Worm (Caenorhabditis elegans) whole organism, mixed stage, embryonic: Measurements from ENCODE around the gene sec-5.

Experiments
- M03D4.4 ChIP-seq: sonication (generic microtip); optimal IDR thresholded peaks from 2 replicates; lab custom pipeline; 2017; ENCODE audit warnings: mild to moderate bottlenecking, missing genetic modification characterization, missing compliant biosample characterization
- blmp-1 ChIP-seq: fragments of 150-350 bp; optimal IDR thresholded peaks from 2 replicates; lab custom pipeline; 2014; ENCODE audit warnings: missing biosample characterization, missing genetic modification characterization
- ceh-39 ChIP-seq: fragments of 150-350 bp; optimal IDR thresholded peaks from 2 replicates; lab custom pipeline; 2014; ENCODE audit warnings: missing biosample characterization, missing genetic modification characterization
- ceh-43 ChIP-seq: fragments of 200-800 bp; sonication (Bioruptor generic); optimal IDR thresholded peaks from 2 replicates; lab custom pipeline; 2018; ENCODE audit warnings: mild to moderate bottlenecking, missing genetic modification characterization, moderate library complexity, missing compliant biosample characterization
- ceh-83 ChIP-seq: fragments of 200-800 bp; sonication (Bioruptor generic); optimal IDR thresholded peaks from 2 replicates; lab custom pipeline; 2018; ENCODE audit warnings: mild to moderate bottlenecking, missing genetic modification characterization, missing compliant biosample characterization
- ces-1 ChIP-seq: fragments of 150-350 bp; optimal IDR thresholded peaks from 2 replicates; lab custom pipeline; 2014; ENCODE audit warnings: missing biosample characterization, missing genetic modification reagents, missing genetic modification characterization
- cnd-1 ChIP-seq: fragments of 200-800 bp; sonication (Bioruptor generic); optimal IDR thresholded peaks from 2 replicates; lab custom pipeline; 2018; ENCODE audit warnings: mild to moderate bottlenecking, missing genetic modification characterization, missing compliant biosample characterization
- drap-1 ChIP-seq: fragments of 200-800 bp; sonication (Bioruptor generic); optimal IDR thresholded peaks from 3 replicates; lab custom pipeline; 2018; ENCODE audit warnings: mild to moderate bottlenecking, missing genetic modification characterization, missing compliant biosample characterization
- elt-1 ChIP-seq: sonication (generic microtip); optimal IDR thresholded peaks from 2 replicates; lab custom pipeline; 2017; ENCODE audit warnings: missing genetic modification characterization, mild to moderate bottlenecking, missing compliant biosample characterization, antibody characterized with exemption, moderate library complexity, borderline replicate concordance; ENCODE audit not compliant: insufficient read depth
- elt-3 ChIP-seq: fragments of 150-350 bp; optimal IDR thresholded peaks from 2 replicates; lab custom pipeline; 2014; ENCODE audit warnings: missing biosample characterization, missing genetic modification characterization
- flh-1 ChIP-seq: fragments of 200-800 bp; sonication (Bioruptor generic); optimal IDR thresholded peaks from 2 replicates; lab custom pipeline; 2018; ENCODE audit warnings: mild to moderate bottlenecking, missing genetic modification characterization, moderate library complexity, missing compliant biosample characterization
- ham-2 ChIP-seq: fragments of 200-800 bp; sonication (Bioruptor generic); optimal IDR thresholded peaks from 2 replicates; lab custom pipeline; 2018; ENCODE audit warnings: mild to moderate bottlenecking, missing genetic modification characterization, missing compliant biosample characterization
- hlh-1 ChIP-seq: fragments of 150-350 bp; optimal IDR thresholded peaks from 2 replicates; lab custom pipeline; 2014; ENCODE audit warnings: missing biosample characterization, missing genetic modification reagents, missing genetic modification characterization
- lin-13 ChIP-seq: fragments of 150-350 bp; optimal IDR thresholded peaks from 2 replicates; lab custom pipeline; 2014; ENCODE audit warnings: missing biosample characterization, missing genetic modification characterization
- lin-32 ChIP-seq: fragments of 200-800 bp; sonication (Bioruptor generic); optimal IDR thresholded peaks from 2 replicates; lab custom pipeline; 2018; ENCODE audit warnings: mild to moderate bottlenecking, missing genetic modification characterization, missing compliant biosample characterization
- lsy-2 ChIP-seq: fragments of 150-350 bp; optimal IDR thresholded peaks from 2 replicates; lab custom pipeline; 2014; ENCODE audit warnings: missing biosample characterization, missing genetic modification characterization
- mab-5 ChIP-seq: fragments of 150-350 bp; optimal IDR thresholded peaks from 2 replicates; lab custom pipeline; 2014; ENCODE audit warnings: missing biosample characterization, missing genetic modification characterization
- mep-1 ChIP-seq: fragments of 150-350 bp; optimal IDR thresholded peaks from 2 replicates; lab custom pipeline; 2017; ENCODE audit warnings: missing biosample characterization, missing genetic modification reagents, missing genetic modification characterization, inconsistent platforms
- mls-2 ChIP-seq: sonication (generic microtip); optimal IDR thresholded peaks from 2 replicates; lab custom pipeline; 2016; ENCODE audit warnings: mild to moderate bottlenecking, missing genetic modification characterization, moderate library complexity, missing compliant biosample characterization
- nhr-2 ChIP-seq: fragments of 150-350 bp; optimal IDR thresholded peaks from 2 replicates; lab custom pipeline; 2014; ENCODE audit warnings: missing biosample characterization, missing genetic modification characterization
- nhr-237 ChIP-seq: fragments of 150-350 bp; optimal IDR thresholded peaks from 2 replicates; lab custom pipeline; 2014; ENCODE audit warnings: missing biosample characterization, missing genetic modification characterization
- nhr-76 ChIP-seq: sonication (generic microtip); optimal IDR thresholded peaks from 2 replicates; lab custom pipeline; 2017; ENCODE audit warnings: missing biosample characterization, missing genetic modification characterization
- pha-4 ChIP-seq: fragments of 150-350 bp; optimal IDR thresholded peaks from 2 replicates; lab custom pipeline; 2018; ENCODE audit warnings: missing biosample characterization, missing genetic modification reagents, missing genetic modification characterization
- sem-2 ChIP-seq: fragments of 200-800 bp; sonication (Bioruptor generic); optimal IDR thresholded peaks from 2 replicates; lab custom pipeline; 2018; ENCODE audit warnings: mild to moderate bottlenecking, missing genetic modification characterization, missing compliant biosample characterization
- snpc-4 ChIP-seq: fragments of 150-350 bp; optimal IDR thresholded peaks from 2 replicates; lab custom pipeline; 2014; ENCODE audit warnings: missing biosample characterization, missing genetic modification characterization
- sptf-1 ChIP-seq: sonication (generic microtip); optimal IDR thresholded peaks from 2 replicates; lab custom pipeline; 2017; ENCODE audit warnings: mild to moderate bottlenecking, missing genetic modification characterization, moderate library complexity, missing compliant biosample characterization
- tbx-8 ChIP-seq: fragments of 200-800 bp; sonication (Bioruptor generic); optimal IDR thresholded peaks from 2 replicates; lab custom pipeline; 2018; ENCODE audit warnings: mild to moderate bottlenecking, missing genetic modification characterization, moderate library complexity, missing compliant biosample characterization
- unc-120 ChIP-seq: sonication (generic microtip); optimal IDR thresholded peaks from 2 replicates; lab custom pipeline; 2017; ENCODE audit warnings: missing genetic modification characterization, missing compliant biosample characterization; ENCODE audit not compliant: poor library complexity, severe bottlenecking
- unc-62 ChIP-seq: fragments of 150-350 bp; optimal IDR thresholded peaks from 2 replicates; lab custom pipeline; 2014; ENCODE audit warnings: missing biosample characterization, missing genetic modification reagents, missing genetic modification characterization
- zip-8 ChIP-seq: fragments of 150-350 bp; optimal IDR thresholded peaks from 2 replicates; lab custom pipeline; 2014; ENCODE audit warnings: missing biosample characterization, missing genetic modification characterization
- ztf-11 ChIP-seq: fragments of 150-350 bp; optimal IDR thresholded peaks from 2 replicates; lab custom pipeline; 2014; ENCODE audit warnings: missing biosample characterization, missing genetic modification characterization

The sec-5 gene

DNA sequence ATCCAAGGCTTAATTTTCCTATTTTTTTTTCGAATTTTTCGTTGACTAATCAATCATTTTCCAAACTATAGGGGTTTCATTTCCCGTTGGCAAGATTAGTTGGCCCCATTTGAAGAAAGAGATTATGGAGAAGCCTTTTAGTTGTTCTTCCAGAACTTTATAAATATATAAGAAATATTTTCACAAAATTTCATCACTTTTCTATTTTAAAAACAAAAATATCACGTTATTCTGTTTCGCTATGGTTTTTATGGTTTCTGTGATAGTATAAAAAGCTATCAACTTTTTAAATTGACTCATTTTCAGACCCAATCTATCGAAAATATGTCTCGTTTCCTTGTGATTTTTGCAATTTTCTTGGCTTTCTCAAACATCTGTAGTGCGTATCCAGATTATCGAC is 41.1 kb downstream of the sec-5 start, which contains the start of gene nlp-78:
nlp-78 (plus strand) TSS at position 301 of the 400 bp plus-strand sequence.
- TF ChIP-seq ham-2 (no peak), ces-1 (GFP tag; lab: Kevin White, UChicago) (no peak), zip-8 (tag; lab: Kevin White, UChicago) (no peak), drap-1 (GFP tag; lab: Kevin White, UChicago) (no peak), ceh-39 (no peak), lin-13 (no peak), lin-32 (GFP tag; lab: Kevin White, UChicago) (no peak), hlh-1 (tag; lab: Kevin White, UChicago) (no peak), sptf-1 (tag; lab: Kevin White, UChicago) (no peak), M03D4.4 (tag; lab: Kevin White, UChicago) (no peak), mab-5 (tag; lab: Kevin White, UChicago) (no peak), mls-2 (tag; lab: Kevin White, UChicago) (no peak), snpc-4 (no peak), nhr-237 (no peak), ztf-11 (tag; lab: Kevin White, UChicago) (no peak), nhr-2 (tag; lab: Kevin White, UChicago) (no peak), cnd-1 (tag; lab: Kevin White, UChicago) (no peak), ceh-43 (GFP tag; lab: Kevin White, UChicago) (no peak), pha-4 (no peak)

DNA sequence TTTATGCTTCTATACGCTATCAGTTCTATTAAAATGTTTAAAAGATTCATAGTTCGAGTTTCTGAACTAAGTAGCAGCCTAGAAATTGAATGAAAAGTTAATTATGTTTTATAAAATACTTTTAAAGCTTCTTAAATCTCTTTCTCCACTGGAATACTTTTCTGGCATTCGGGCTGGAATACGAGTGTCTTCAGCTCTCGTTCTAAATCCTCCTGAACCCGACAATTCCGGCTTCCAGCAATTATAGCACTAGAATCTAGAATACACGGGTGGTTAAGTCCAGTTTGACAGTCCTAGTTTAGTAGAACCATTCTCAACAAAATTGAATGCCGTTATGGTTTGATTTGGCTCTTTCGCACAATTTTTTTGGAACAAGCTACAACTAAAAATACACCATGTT is 44.6 kb downstream of the sec-5 start:
- TF ChIP-seq elt-3 (tag; lab: Kevin White, UChicago) (no peak), nhr-76 (no peak), drap-1 (GFP tag; lab: Kevin White, UChicago) (no peak), blmp-1 (no peak), unc-120 (tag; lab: Kevin White, UChicago) (no peak), tbx-8 (GFP tag; lab: Kevin White, UChicago) (no peak), mab-5 (tag; lab: Kevin White, UChicago) (no peak), ces-1 (GFP tag; lab: Kevin White, UChicago) (no peak), lin-32 (GFP tag; lab: Kevin White, UChicago) (no peak), ceh-83 (no peak), pha-4 (no peak), sem-2 (no peak), nhr-237 (no peak), cnd-1 (tag; lab: Kevin White, UChicago) (no peak)

ce11 chrII:9131363-9131762 is 45.6 kb downstream of the sec-5 start, which contains the start of gene C16D2.1:
Gene C16D2.1, plus strand, starts transcription at chrII:9131663.
- TF ChIP-seq nhr-76 (no peak), M03D4.4 (tag; lab: Kevin White, UChicago) (no peak), ces-1 (GFP tag; lab: Kevin White, UChicago) (no peak)

DNA sequence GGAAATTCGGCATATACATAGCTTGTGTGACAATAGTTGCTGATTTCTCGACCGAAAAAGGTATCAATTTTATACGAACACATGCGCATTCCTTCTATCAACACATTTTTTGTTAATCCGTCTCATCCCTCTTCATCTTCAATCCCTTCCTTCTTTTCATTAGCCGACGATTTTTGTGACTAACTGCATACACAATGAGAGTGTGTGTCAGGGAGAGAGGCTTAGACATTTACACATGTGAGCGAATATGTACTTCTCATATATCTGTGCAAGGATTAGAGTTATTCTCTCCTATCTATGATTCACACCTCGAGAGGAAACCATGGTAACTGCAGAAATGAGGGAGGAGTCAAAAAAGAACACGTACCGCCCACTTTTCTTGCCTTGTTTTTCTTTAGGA is 46.6 kb downstream of the sec-5 start:
- TF ChIP-seq elt-3 (tag; lab: Kevin White, UChicago) (no peak), ceh-43 (GFP tag; lab: Kevin White, UChicago) (no peak), mab-5 (tag; lab: Kevin White, UChicago) (no peak)

ce11 chrII:9128132-9128531 is 48.8 kb downstream of the sec-5 start:
- TF ChIP-seq elt-3 (tag; lab: Kevin White, UChicago) (peak; percentile 91), cnd-1 (tag; lab: Kevin White, UChicago) (no peak), nhr-237 (peak; percentile 58), elt-1 (peak; percentile 10)

- TF ChIP-seq zip-8 (tag; lab: Kevin White, UChicago) (no peak), flh-1 (GFP tag; lab: Kevin White, UChicago) (no peak), drap-1 (GFP tag; lab: Kevin White, UChicago) (no peak), ceh-39 (no peak)
These were observed 49.6 kb downstream of the sec-5 start for ce11 chrII:9127379-9127778.

- TF ChIP-seq unc-62 (GFP tag; lab: Kevin White, UChicago) (no peak), hlh-1 (tag; lab: Kevin White, UChicago) (no peak), flh-1 (GFP tag; lab: Kevin White, UChicago) (no peak), sem-2 (no peak), ceh-39 (no peak), snpc-4 (no peak), M03D4.4 (tag; lab: Kevin White, UChicago) (no peak), elt-3 (tag; lab: Kevin White, UChicago) (no peak), nhr-2 (tag; lab: Kevin White, UChicago) (no peak), nhr-237 (no peak), ham-2 (no peak), blmp-1 (no peak), zip-8 (tag; lab: Kevin White, UChicago) (no peak), lsy-2 (tag; lab: Kevin White, UChicago) (no peak), elt-1 (no peak), mep-1 (no peak), cnd-1 (tag; lab: Kevin White, UChicago) (no peak)
- TF ChIP-seq, all 35 proteins: peak for 0
These were observed 50.0 kb downstream of the sec-5 start for ce11 chrII:9126965-9127364.
